Fruit fly (Drosophila melanogaster) whole organism, embryonic: ENCODE results near the gene CG13386.

Experiments
- ATbp ChIP-seq: fragments of 200-800 bp; sonication (Bioruptor generic); optimal IDR thresholded peaks from 2 replicates; lab custom pipeline; 2017; ENCODE audit warnings: missing biosample characterization, mild to moderate bottlenecking, missing genetic modification characterization, missing genetic modification reagents
- Aef1 ChIP-seq: fragments of 200-800 bp; sonication (Bioruptor generic); IDR thresholded peaks from 3 replicates; pipeline ENCODE4 v1.3.6; 2022; ENCODE audit warnings: missing biosample characterization, missing genetic modification characterization
- Bdp1 ChIP-seq: fragments of 200-800 bp; sonication (Bioruptor generic); optimal IDR thresholded peaks from 3 replicates; lab custom pipeline; 2016; ENCODE audit warnings: missing biosample characterization, missing genetic modification characterization
- CG10209 ChIP-seq: fragments of 200-800 bp; sonication (Bioruptor generic); optimal IDR thresholded peaks from 3 replicates; lab custom pipeline; 2017; ENCODE audit warnings: missing biosample characterization, mild to moderate bottlenecking, missing genetic modification characterization, missing genetic modification reagents
- CG10274 ChIP-seq: fragments of 200-800 bp; sonication (Bioruptor generic); optimal IDR thresholded peaks from 3 replicates; lab custom pipeline; 2017; ENCODE audit warnings: missing biosample characterization, mild to moderate bottlenecking, missing genetic modification characterization
- CG11560 ChIP-seq: fragments of 200-800 bp; sonication (Bioruptor generic); IDR thresholded peaks from 3 replicates; pipeline ENCODE4 v1.3.6; 2022; ENCODE audit warnings: missing biosample characterization, missing genetic modification characterization
- CG12391 ChIP-seq: fragments of 200-800 bp; sonication (Bioruptor generic); optimal IDR thresholded peaks from 3 replicates; lab custom pipeline; 2018; ENCODE audit warnings: missing biosample characterization, mild to moderate bottlenecking, missing genetic modification characterization, moderate library complexity
- CG14667 ChIP-seq: fragments of 200-800 bp; sonication (Bioruptor generic); IDR thresholded peaks from 2 replicates; pipeline ENCODE4 v1.3.6; 2022; ENCODE audit warnings: missing biosample characterization, missing genetic modification characterization
- CG14860 ChIP-seq: fragments of 200-800 bp; sonication (Bioruptor generic); IDR thresholded peaks from 3 replicates; pipeline ENCODE4 v1.3.6; 2022; ENCODE audit warnings: missing biosample characterization, missing genetic modification characterization; ENCODE audit not compliant: partially characterized antibody
- CG1603 ChIP-seq: fragments of 200-800 bp; sonication (Bioruptor generic); optimal IDR thresholded peaks from 2 replicates; lab custom pipeline; 2019; ENCODE audit warnings: missing biosample characterization, mild to moderate bottlenecking, missing genetic modification characterization, moderate library complexity
- CG17912 ChIP-seq: fragments of 200-800 bp; sonication (Bioruptor generic); optimal IDR thresholded peaks from 2 replicates; lab custom pipeline; 2018; ENCODE audit warnings: missing biosample characterization, mild to moderate bottlenecking, missing genetic modification characterization
- CG1832 ChIP-seq: fragments of 200-800 bp; sonication (Bioruptor generic); optimal IDR thresholded peaks from 2 replicates; lab custom pipeline; 2017; ENCODE audit warnings: missing biosample characterization, mild to moderate bottlenecking, missing genetic modification characterization, inconsistent platforms
- CG18619 ChIP-seq: fragments of 200-800 bp; sonication (Bioruptor generic); optimal IDR thresholded peaks from 3 replicates; lab custom pipeline; 2017; ENCODE audit warnings: missing biosample characterization, mild to moderate bottlenecking, missing genetic modification characterization
- CG2116 ChIP-seq: fragments of 200-800 bp; sonication (Bioruptor generic); optimal IDR thresholded peaks from 3 replicates; lab custom pipeline; 2018; ENCODE audit warnings: missing biosample characterization, mild to moderate bottlenecking, missing genetic modification characterization
- CG2889 ChIP-seq: fragments of 200-800 bp; sonication (Bioruptor generic); IDR thresholded peaks from 3 replicates; pipeline ENCODE4 v1.3.6; 2022; ENCODE audit warnings: missing biosample characterization, missing genetic modification characterization
- CG3065 ChIP-seq: fragments of 200-800 bp; sonication (Bioruptor generic); optimal IDR thresholded peaks from 2 replicates; lab custom pipeline; 2016; ENCODE audit warnings: missing biosample characterization, missing genetic modification characterization
- CG32767 ChIP-seq: fragments of 200-800 bp; sonication (Bioruptor generic); IDR thresholded peaks from 2 replicates; pipeline ENCODE4 v1.3.6; 2022; ENCODE audit warnings: missing biosample characterization, missing genetic modification characterization
- CG34376 ChIP-seq: fragments of 200-800 bp; sonication (Bioruptor generic); optimal IDR thresholded peaks from 2 replicates; lab custom pipeline; 2018; ENCODE audit warnings: missing biosample characterization, mild to moderate bottlenecking, missing genetic modification characterization
- CG4854 ChIP-seq: fragments of 200-800 bp; sonication (Bioruptor generic); optimal IDR thresholded peaks from 2 replicates; lab custom pipeline; 2016; ENCODE audit warnings: missing biosample characterization, missing genetic modification characterization, inconsistent platforms
- CG6791 ChIP-seq: fragments of 200-800 bp; sonication (Bioruptor generic); IDR thresholded peaks from 3 replicates; pipeline ENCODE4 v1.3.6; 2022; ENCODE audit warnings: missing biosample characterization, missing genetic modification characterization; ENCODE audit not compliant: partially characterized antibody
- CG8290 ChIP-seq, 3 experiments: fragments of 200-800 bp; sonication (Bioruptor generic); optimal IDR thresholded peaks; 2 replicates each; lab custom pipeline; 2016 to 2019; ENCODE audit warnings: missing biosample characterization in 3 of 3, missing genetic modification characterization in 3 of 3, mild to moderate bottlenecking in 2 of 3, moderate library complexity in 1 of 3
- CG9797 ChIP-seq: fragments of 200-800 bp; sonication (Bioruptor generic); optimal IDR thresholded peaks from 3 replicates; lab custom pipeline; 2018; ENCODE audit warnings: missing biosample characterization, mild to moderate bottlenecking, missing genetic modification characterization
- D19B ChIP-seq: fragments of 200-800 bp; sonication (Bioruptor generic); optimal IDR thresholded peaks from 2 replicates; lab custom pipeline; 2017; ENCODE audit warnings: missing biosample characterization, mild to moderate bottlenecking, missing genetic modification characterization
- Dfd ChIP-seq, 2 experiments: fragments of >200 bp; optimal IDR thresholded peaks; 2 replicates each; lab custom pipeline; 2017; ENCODE audit warnings: missing biosample characterization in 2 of 2, missing genetic modification characterization in 2 of 2
- Dll ChIP-seq: fragments of 200-800 bp; sonication (Bioruptor generic); IDR thresholded peaks from 4 replicates; pipeline ENCODE4 v1.3.6; 2022; ENCODE audit warnings: missing biosample characterization, missing genetic modification characterization; ENCODE audit not compliant: partially characterized antibody
- Lim3 ChIP-seq: fragments of 200-800 bp; sonication (Bioruptor generic); IDR thresholded peaks from 2 replicates; pipeline ENCODE4 v1.3.6; 2022; ENCODE audit warnings: missing biosample characterization, missing genetic modification characterization
- al ChIP-seq: fragments of 200-800 bp; sonication (Bioruptor generic); IDR thresholded peaks from 2 replicates; pipeline ENCODE4 v1.3.6; 2022; ENCODE audit warnings: missing biosample characterization, missing genetic modification characterization
- ara ChIP-seq: fragments of 200-800 bp; sonication (Bioruptor generic); IDR thresholded peaks from 2 replicates; pipeline ENCODE4 v1.3.6; 2022; ENCODE audit warnings: missing biosample characterization, missing genetic modification characterization
- ash1 ChIP-seq: fragments of 200-800 bp; sonication (Bioruptor generic); optimal IDR thresholded peaks from 2 replicates; lab custom pipeline; 2018; ENCODE audit warnings: missing biosample characterization, mild to moderate bottlenecking, missing genetic modification characterization
- bab2 ChIP-seq: fragments of 200-800 bp; sonication (Bioruptor generic); optimal IDR thresholded peaks from 2 replicates; lab custom pipeline; 2016; ENCODE audit warnings: missing biosample characterization, missing genetic modification characterization
- bbx ChIP-seq: fragments of 200-800 bp; sonication (Bioruptor generic); IDR thresholded peaks from 2 replicates; pipeline ENCODE4 v1.3.6; 2022; ENCODE audit warnings: missing biosample characterization, missing genetic modification characterization; ENCODE audit not compliant: partially characterized antibody
- bcd ChIP-seq: fragments of 200-800 bp; sonication (Bioruptor generic); optimal IDR thresholded peaks from 2 replicates; lab custom pipeline; 2017; ENCODE audit warnings: missing biosample characterization, mild to moderate bottlenecking, missing genetic modification characterization
- dati ChIP-seq: fragments of 200-800 bp; sonication (Bioruptor generic); IDR thresholded peaks from 2 replicates; pipeline ENCODE4 v1.3.6; 2022; ENCODE audit warnings: missing biosample characterization, missing genetic modification characterization
- emc ChIP-seq: fragments of 200-800 bp; sonication (Bioruptor generic); optimal IDR thresholded peaks from 2 replicates; lab custom pipeline; 2016; ENCODE audit warnings: missing biosample characterization, missing genetic modification characterization
- fd96Cb ChIP-seq: fragments of 200-800 bp; sonication (Bioruptor generic); optimal IDR thresholded peaks from 2 replicates; lab custom pipeline; 2018; ENCODE audit warnings: missing biosample characterization, mild to moderate bottlenecking, missing genetic modification characterization, moderate library complexity
- gcm2 ChIP-seq: fragments of 200-800 bp; sonication (Bioruptor generic); optimal IDR thresholded peaks from 2 replicates; lab custom pipeline; 2016; ENCODE audit warnings: missing biosample characterization, missing genetic modification characterization
- grn ChIP-seq: fragments of 200-800 bp; sonication (Bioruptor generic); optimal IDR thresholded peaks from 3 replicates; lab custom pipeline; 2017; ENCODE audit warnings: missing biosample characterization, missing genetic modification characterization
- gt ChIP-seq: fragments of 200-800 bp; sonication (Bioruptor generic); IDR thresholded peaks from 2 replicates; pipeline ENCODE4 v1.3.6; 2022; ENCODE audit warnings: missing biosample characterization, missing genetic modification characterization
- ham ChIP-seq: fragments of 200-800 bp; sonication (Bioruptor generic); IDR thresholded peaks from 2 replicates; pipeline ENCODE4 v1.3.6; 2022; ENCODE audit warnings: missing biosample characterization, missing genetic modification characterization
- jumu ChIP-seq: fragments of 200-800 bp; sonication (Bioruptor generic); optimal IDR thresholded peaks from 3 replicates; lab custom pipeline; 2016; ENCODE audit warnings: missing biosample characterization, missing genetic modification characterization
- ken ChIP-seq: fragments of 200-800 bp; sonication (Bioruptor generic); IDR thresholded peaks from 3 replicates; pipeline ENCODE4 v1.3.6; 2022; ENCODE audit warnings: missing biosample characterization, missing genetic modification characterization
- lilli ChIP-seq: fragments of 200-800 bp; sonication (Bioruptor generic); optimal IDR thresholded peaks from 3 replicates; lab custom pipeline; 2016; ENCODE audit warnings: missing biosample characterization, missing genetic modification characterization
- nerfin-1 ChIP-seq: fragments of 200-800 bp; sonication (Bioruptor generic); optimal IDR thresholded peaks from 3 replicates; lab custom pipeline; 2019; ENCODE audit warnings: missing biosample characterization, mild to moderate bottlenecking, missing genetic modification characterization, moderate library complexity
- psq ChIP-seq: fragments of 200-800 bp; sonication (Bioruptor generic); optimal IDR thresholded peaks from 2 replicates; lab custom pipeline; 2017; ENCODE audit warnings: missing biosample characterization, missing genetic modification characterization
- pzg ChIP-seq: fragments of 200-800 bp; sonication (Bioruptor generic); optimal IDR thresholded peaks from 3 replicates; lab custom pipeline; 2018; ENCODE audit warnings: missing biosample characterization, mild to moderate bottlenecking, missing genetic modification characterization, moderate library complexity
- toy ChIP-seq: fragments of 200-800 bp; sonication (Bioruptor generic); IDR thresholded peaks from 2 replicates; pipeline ENCODE4 v1.3.6; 2022; ENCODE audit warnings: missing biosample characterization, missing genetic modification characterization
- vfl ChIP-seq: fragments of 200-800 bp; sonication (Bioruptor generic); optimal IDR thresholded peaks from 2 replicates; lab custom pipeline; 2016; ENCODE audit warnings: missing biosample characterization, missing genetic modification characterization
- zfh1 ChIP-seq: fragments of 200-800 bp; sonication (Bioruptor generic); IDR thresholded peaks from 3 replicates; pipeline ENCODE4 v1.3.6; 2022; ENCODE audit warnings: missing biosample characterization, missing genetic modification characterization

The CG13386 gene

dm6 chr2L:8370364-8371326 lies 28.2 kb upstream of the CG13386 start, which contains the start of gene CG17292 (continued):
- 0 out of 2 replicates have a peak, but pooled peaks have one; percentile 14 for TF ChIP-seq Lim3 (GFP tag; lab: Robert Waterston, UW)
- TF ChIP-seq fd96Cb (tag; lab: Kevin White, UChicago): no peak
- peak; percentile 13 for TF ChIP-seq CG10274 (GFP tag; lab: Kevin White, UChicago)
- no peak for TF ChIP-seq psq (GFP tag; lab: Kevin White, UChicago)
- TF ChIP-seq bab2 (GFP tag; lab: Kevin White, UChicago): no peak
- peak; percentile 49; the same call in 1 of the 3 replicates for TF ChIP-seq zfh1 (GFP tag; lab: Robert Waterston, UW)
- peak; percentile 20; the same call in 1 of the 3 replicates for TF ChIP-seq Aef1
- TF ChIP-seq pzg: peak; percentile 67
- no peak for TF ChIP-seq al (GFP tag; lab: Robert Waterston, UW)
- TF ChIP-seq bcd (GFP tag; lab: Kevin White, UChicago): peak; percentile 61
- 0 out of 2 replicates have a peak, but pooled peaks have one; percentile 9 for TF ChIP-seq dati (GFP tag; lab: Robert Waterston, UW)
- TF ChIP-seq CG4854 (GFP tag; lab: Kevin White, UChicago): peak; percentile 37
- TF ChIP-seq lilli (GFP tag; lab: Kevin White, UChicago): peak; percentile 47
- no peak for TF ChIP-seq CG8290 (GFP tag; optimal IDR thresholded peaks at IDR 0.05; lab: Kevin White, UChicago)
- TF ChIP-seq CG8290 (tag; optimal IDR thresholded peaks at IDR 0.05; lab: Kevin White, UChicago): peak in 1 of 2 experiments; percentile 88
- no peak for TF ChIP-seq emc
- peak; percentile 61 for TF ChIP-seq CG1603 (tag; lab: Kevin White, UChicago)
- TF ChIP-seq CG12391 (tag; lab: Kevin White, UChicago): peak; percentile 42
- TF ChIP-seq Dll (GFP tag; lab: Robert Waterston, UW): peak; percentile 88
- peak; percentile 62; the same call in 2 of the 3 replicates for TF ChIP-seq ken (GFP tag; lab: Robert Waterston, UW)
- TF ChIP-seq ash1 (GFP tag; lab: Kevin White, UChicago): no peak
- TF ChIP-seq CG34376 (GFP tag; lab: Kevin White, UChicago): peak; percentile 79
- no peak for TF ChIP-seq Dfd (GFP tag; optimal IDR thresholded peaks at IDR 0.05; lab: Kevin White, UChicago)
- TF ChIP-seq CG2889: no peak
- TF ChIP-seq ham (GFP tag; lab: Robert Waterston, UW): 0 out of 2 replicates have a peak, but pooled peaks have one; percentile 9
- no peak for TF ChIP-seq CG11560 (tag; lab: Robert Waterston, UW)
- peak; percentile 61 for TF ChIP-seq CG18619
- peak; percentile 13 for TF ChIP-seq CG9797 (GFP tag; lab: Kevin White, UChicago)
- TF ChIP-seq jumu (GFP tag; lab: Kevin White, UChicago): no peak
- TF ChIP-seq CG3065 (GFP tag; lab: Kevin White, UChicago): no peak
- TF ChIP-seq CG6791 (GFP tag; lab: Robert Waterston, UW): peak; percentile 90
- TF ChIP-seq CG32767 (GFP tag; lab: Robert Waterston, UW): peak; percentile 33; the same call in 1 of the 2 replicates
- no peak for TF ChIP-seq gcm2 (GFP tag; lab: Kevin White, UChicago)
- no peak for TF ChIP-seq gt (GFP tag; lab: Robert Waterston, UW)
- peak; percentile 17 for TF ChIP-seq grn (GFP tag; lab: Kevin White, UChicago)
- TF ChIP-seq CG17912 (GFP tag; lab: Kevin White, UChicago): peak; percentile 45
- TF ChIP-seq ATbp (GFP tag; lab: Kevin White, UChicago): peak; percentile 78
- TF ChIP-seq D19B: no peak
- no peak for TF ChIP-seq Bdp1 (GFP tag; lab: Kevin White, UChicago)
- TF ChIP-seq CG14860 (GFP tag; lab: Robert Waterston, UW): peak; percentile 80
- TF ChIP-seq vfl (GFP tag; lab: Kevin White, UChicago): no peak
- TF ChIP-seq CG14667 (GFP tag; lab: Robert Waterston, UW): no peak
- peak; percentile 95 for TF ChIP-seq bbx (GFP tag; lab: Robert Waterston, UW)
- no peak for TF ChIP-seq nerfin-1 (tag; lab: Kevin White, UChicago)
- no peak for TF ChIP-seq ara (GFP tag; lab: Robert Waterston, UW)
- TF ChIP-seq CG10209 (GFP tag; lab: Kevin White, UChicago): peak; percentile 37
- no peak for TF ChIP-seq CG1832
- TF ChIP-seq toy (GFP tag; lab: Robert Waterston, UW): no peak
- TF ChIP-seq CG2116: peak; percentile 58
